ENCODE assay signal across 1 fruit fly cellular context in the genomic region with DNA sequence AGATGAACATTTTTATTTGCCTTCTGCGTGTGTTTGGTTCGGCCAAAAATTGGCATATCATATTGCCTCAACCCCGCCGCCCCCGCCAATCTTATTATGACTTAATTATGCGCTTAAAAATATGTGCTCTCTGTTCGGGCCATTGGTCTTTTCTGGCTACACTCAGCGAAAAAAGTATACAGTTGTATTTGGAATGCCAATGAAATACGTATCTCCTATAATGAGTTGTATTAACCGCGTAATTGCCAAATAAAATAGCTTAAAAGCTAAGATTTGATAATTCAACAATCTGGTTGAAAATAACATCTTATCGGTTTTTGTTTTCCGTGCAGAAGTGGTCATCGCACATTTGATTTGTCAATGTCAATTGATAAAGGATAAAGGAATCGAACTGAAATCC.
TF ChIP-seq lines count a peak whose summit lies in the region.

No protein-coding gene starts in this region.

TF ChIP-seq in whole organism, embryonic, 481 proteins besides CTCF, POLR2A, EP300 and RAD21 (continued from another document):
- TF ChIP-seq bsh (GFP tag; optimal IDR thresholded peaks at IDR 0.05; lab: Kevin White, UChicago) = peak in 1 of 2 experiments; percentile 4
- no peak for TF ChIP-seq cad (GFP tag; optimal IDR thresholded peaks at IDR 0.05; lab: Kevin White, UChicago)
- TF ChIP-seq CG4360 (GFP tag; IDR thresholded peaks at IDR 0.05; lab: Robert Waterston, UW) = no peak
- no peak for TF ChIP-seq Neu2 (GFP tag; optimal IDR thresholded peaks at IDR 0.05; lab: Kevin White, UChicago; ENCODE audit: borderline replicate concordance)
- TF ChIP-seq Trl (optimal IDR thresholded peaks at IDR 0.05; lab: Kevin White, UChicago) = no peak
- TF ChIP-seq Trl (GFP tag; optimal IDR thresholded peaks at IDR 0.05; lab: Kevin White, UChicago) = peak; percentile 33
- no peak for TF ChIP-seq CG15011 (GFP tag; optimal IDR thresholded peaks at IDR 0.05; lab: Kevin White, UChicago)
- peak; percentile 27; the same call in 1 of the 2 replicates for TF ChIP-seq vvl (GFP tag; IDR thresholded peaks at IDR 0.05; lab: Robert Waterston, UW)
- no peak for TF ChIP-seq fd3F (GFP tag; optimal IDR thresholded peaks at IDR 0.05; lab: Kevin White, UChicago)
- no peak for TF ChIP-seq Fer2 (tag; optimal IDR thresholded peaks at IDR 0.05; lab: Kevin White, UChicago)
- no peak for TF ChIP-seq E2f2 (GFP tag; IDR thresholded peaks at IDR 0.05; lab: Robert Waterston, UW)
- no peak for TF ChIP-seq twi (tag; optimal IDR thresholded peaks at IDR 0.05; lab: Kevin White, UChicago)
- TF ChIP-seq caup (GFP tag; optimal IDR thresholded peaks at IDR 0.05; lab: Kevin White, UChicago; ENCODE audit: severe bottlenecking) = no peak
- TF ChIP-seq CG10274 (GFP tag; optimal IDR thresholded peaks at IDR 0.05; lab: Kevin White, UChicago) = no peak
- no peak for TF ChIP-seq Hr78 (GFP tag; optimal IDR thresholded peaks at IDR 0.05; lab: Kevin White, UChicago)
- no peak for TF ChIP-seq cwo (GFP tag; optimal IDR thresholded peaks at IDR 0.05; lab: Kevin White, UChicago)
- peak; percentile 11 for TF ChIP-seq CG7839 (tag; optimal IDR thresholded peaks at IDR 0.05; lab: Kevin White, UChicago)
- TF ChIP-seq CG5245 (GFP tag; optimal IDR thresholded peaks at IDR 0.05; lab: Kevin White, UChicago) = no peak
- TF ChIP-seq sisA (GFP tag; IDR thresholded peaks at IDR 0.05; lab: Robert Waterston, UW) = no peak
- no peak for TF ChIP-seq esg (GFP tag; conservative IDR thresholded peaks at IDR 0.05; lab: Robert Waterston, UW)
- peak; percentile 7 for TF ChIP-seq dmrt11E (tag; optimal IDR thresholded peaks at IDR 0.05; lab: Kevin White, UChicago)
- TF ChIP-seq exex (tag; optimal IDR thresholded peaks at IDR 0.05; lab: Kevin White, UChicago) = no peak
- no peak for TF ChIP-seq chif (GFP tag; optimal IDR thresholded peaks at IDR 0.05; lab: Kevin White, UChicago)
- no peak for TF ChIP-seq Blimp-1 (GFP tag; optimal IDR thresholded peaks at IDR 0.05; lab: Kevin White, UChicago)
- no peak for TF ChIP-seq Ets97D (GFP tag; optimal IDR thresholded peaks at IDR 0.05; lab: Kevin White, UChicago)
- TF ChIP-seq CG31224 (GFP tag; IDR thresholded peaks at IDR 0.05; lab: Robert Waterston, UW) = no peak
- peak; percentile 28 for TF ChIP-seq Xbp1 (GFP tag; optimal IDR thresholded peaks at IDR 0.05; lab: Kevin White, UChicago)
- TF ChIP-seq Antp (GFP tag; optimal IDR thresholded peaks at IDR 0.05; lab: Kevin White, UChicago) = no peak
